Fruit fly (Drosophila melanogaster): ENCODE data around the gene cona.

cona gene

dm6 chr3R:18389790-18390189 lies 4.2 kb downstream of the cona start, which contains the start of gene Vha100-4:
Vha100-4 (minus strand) TSS chr3R:18389805.
- no peak for TF ChIP-seq pan (optimal IDR thresholded peaks at IDR 0.05)
- no peak for TF ChIP-seq CG8478 (optimal IDR thresholded peaks at IDR 0.05)
- no peak for TF ChIP-seq Dll (optimal IDR thresholded peaks at IDR 0.05)

dm6 chr3R:18393436-18393835 lies 7.8 kb downstream of the cona start:
- TF ChIP-seq usp (GFP tag; optimal IDR thresholded peaks at IDR 0.05) (no peak), pan (optimal IDR thresholded peaks at IDR 0.05) (no peak), psq (optimal IDR thresholded peaks at IDR 0.05) (no peak), Dll (optimal IDR thresholded peaks at IDR 0.05) (no peak), CG8478 (optimal IDR thresholded peaks at IDR 0.05) (no peak), EcR (GFP tag; optimal IDR thresholded peaks at IDR 0.05) (no peak)

dm6 chr3R:18394876-18395275 lies 9.2 kb downstream of the cona start:
- TF ChIP-seq usp (GFP tag; optimal IDR thresholded peaks at IDR 0.05) (no peak), CG8478 (optimal IDR thresholded peaks at IDR 0.05) (no peak), Dll (optimal IDR thresholded peaks at IDR 0.05) (no peak), pan (optimal IDR thresholded peaks at IDR 0.05) (no peak), EcR (GFP tag; optimal IDR thresholded peaks at IDR 0.05) (no peak), psq (optimal IDR thresholded peaks at IDR 0.05) (no peak)

dm6 chr3R:18395694-18396093 lies 10.1 kb downstream of the cona start:
- no peak for TF ChIP-seq usp (GFP tag; optimal IDR thresholded peaks at IDR 0.05)
- no peak for TF ChIP-seq Dll (optimal IDR thresholded peaks at IDR 0.05)
- no peak for TF ChIP-seq EcR (GFP tag; optimal IDR thresholded peaks at IDR 0.05)
- no peak for TF ChIP-seq psq (optimal IDR thresholded peaks at IDR 0.05)
- no peak for TF ChIP-seq pan (optimal IDR thresholded peaks at IDR 0.05)
- no peak for TF ChIP-seq CG8478 (optimal IDR thresholded peaks at IDR 0.05)

- TF ChIP-seq psq (optimal IDR thresholded peaks at IDR 0.05): no peak
- peak; percentile 89 for TF ChIP-seq Dll (optimal IDR thresholded peaks at IDR 0.05)
These were observed 11.4 kb downstream of the cona start, which contains the start of gene Vti1b for dm6 chr3R:18396801-18397604. Vti1b (plus strand) TSS chr3R:18396995.

dm6 chr3R:18397834-18398378 lies 12.3 kb downstream of the cona start:
- TF ChIP-seq Dll (optimal IDR thresholded peaks at IDR 0.05) (no peak), psq (optimal IDR thresholded peaks at IDR 0.05) (no peak), usp (GFP tag; optimal IDR thresholded peaks at IDR 0.05) (no peak), pan (optimal IDR thresholded peaks at IDR 0.05) (no peak)

- TF ChIP-seq EcR (GFP tag; optimal IDR thresholded peaks at IDR 0.05) (no peak), usp (GFP tag; optimal IDR thresholded peaks at IDR 0.05) (no peak), CG8478 (optimal IDR thresholded peaks at IDR 0.05) (no peak), Dll (optimal IDR thresholded peaks at IDR 0.05) (peak; percentile 64), psq (optimal IDR thresholded peaks at IDR 0.05) (no peak), pan (optimal IDR thresholded peaks at IDR 0.05) (no peak)
These were observed 12.9 kb downstream of the cona start for dm6 chr3R:18398460-18398901.

- TF ChIP-seq pan (optimal IDR thresholded peaks at IDR 0.05): peak; percentile 63
- no peak for TF ChIP-seq usp (GFP tag; optimal IDR thresholded peaks at IDR 0.05)
- TF ChIP-seq EcR (GFP tag; optimal IDR thresholded peaks at IDR 0.05): no peak
- TF ChIP-seq CG8478 (optimal IDR thresholded peaks at IDR 0.05): no peak
- peak; percentile 22 for TF ChIP-seq Dll (optimal IDR thresholded peaks at IDR 0.05)
These were observed 13.5 kb downstream of the cona start, which contains the start of gene Vha100-2 for dm6 chr3R:18398954-18399697. Vha100-2 (minus strand) TSS chr3R:18399169.

dm6 chr3R:18399698-18400020 lies 14.0 kb downstream of the cona start:
- TF ChIP-seq usp (GFP tag; optimal IDR thresholded peaks at IDR 0.05): no peak
- no peak for TF ChIP-seq Dll (optimal IDR thresholded peaks at IDR 0.05)
- no peak for TF ChIP-seq pan (optimal IDR thresholded peaks at IDR 0.05)
- no peak for TF ChIP-seq psq (optimal IDR thresholded peaks at IDR 0.05)
- TF ChIP-seq CG8478 (optimal IDR thresholded peaks at IDR 0.05): no peak
- TF ChIP-seq EcR (GFP tag; optimal IDR thresholded peaks at IDR 0.05): no peak

- TF ChIP-seq usp (GFP tag; optimal IDR thresholded peaks at IDR 0.05) (no peak), CG8478 (optimal IDR thresholded peaks at IDR 0.05) (no peak), psq (optimal IDR thresholded peaks at IDR 0.05) (no peak), pan (optimal IDR thresholded peaks at IDR 0.05) (no peak), Dll (optimal IDR thresholded peaks at IDR 0.05) (no peak), EcR (GFP tag; optimal IDR thresholded peaks at IDR 0.05) (no peak)
These were observed 17.2 kb downstream of the cona start, which contains the start of the genes Wdr37 and koko for dm6 chr3R:18402549-18403429. Wdr37 (minus strand) TSS chr3R:18402716. koko (plus strand) TSS chr3R:18403026.

- TF ChIP-seq usp (GFP tag; optimal IDR thresholded peaks at IDR 0.05): no peak
- no peak for TF ChIP-seq EcR (GFP tag; optimal IDR thresholded peaks at IDR 0.05)
- no peak for TF ChIP-seq pan (optimal IDR thresholded peaks at IDR 0.05)
- TF ChIP-seq Dll (optimal IDR thresholded peaks at IDR 0.05): no peak
- no peak for TF ChIP-seq CG8478 (optimal IDR thresholded peaks at IDR 0.05)
- TF ChIP-seq psq (optimal IDR thresholded peaks at IDR 0.05): no peak
These were observed 19.1 kb downstream of the cona start, which contains the start of gene CG7685 for dm6 chr3R:18404713-18405112. CG7685 (plus strand) TSS chr3R:18404940.

All from whole organism.